Worm (Caenorhabditis elegans): Measurements from ENCODE around the gene Y44A6D.6.

Gene Y44A6D.6

ce11 chrV:20853581-20854161 lies 46.5 kb downstream of the Y44A6D.6 start, which contains the start of gene F31D4.5:
TSS of gene F31D4.5 (plus strand) at chrV:20854071.
- TF ChIP-seq nhr-23 (tag; optimal IDR thresholded peaks at IDR 0.05) (no peak), Y55F3AM.14 (GFP tag; optimal IDR thresholded peaks at IDR 0.05) (no peak), lin-11 (tag; optimal IDR thresholded peaks at IDR 0.05) (no peak), ztf-4 (tag; optimal IDR thresholded peaks at IDR 0.05) (no peak), nhr-11 (tag; optimal IDR thresholded peaks at IDR 0.05) (no peak), unc-55 (GFP tag; optimal IDR thresholded peaks at IDR 0.05) (no peak), fos-1 (tag; optimal IDR thresholded peaks at IDR 0.05) (no peak), ceh-82 (tag; optimal IDR thresholded peaks at IDR 0.05) (no peak), unc-39 (tag; optimal IDR thresholded peaks at IDR 0.05) (no peak), sma-9 (GFP tag; optimal IDR thresholded peaks at IDR 0.05) (no peak), sma-9 (tag; optimal IDR thresholded peaks at IDR 0.05) (no peak), ama-1 (optimal IDR thresholded peaks at IDR 0.05) (no peak), snpc-4 (tag; optimal IDR thresholded peaks at IDR 0.05) (no peak), mdl-1 (tag; optimal IDR thresholded peaks at IDR 0.05) (no peak), unc-62 (GFP tag; optimal IDR thresholded peaks at IDR 0.05) (no peak), alr-1 (tag; optimal IDR thresholded peaks at IDR 0.05) (no peak), zag-1 (tag; optimal IDR thresholded peaks at IDR 0.05) (no peak), dmd-4 (tag; optimal IDR thresholded peaks at IDR 0.05) (no peak)

- TF ChIP-seq blmp-1 (tag; optimal IDR thresholded peaks at IDR 0.05; ENCODE audit: insufficient read depth) (peak; percentile 90), nhr-25 (tag; optimal IDR thresholded peaks at IDR 0.05) (peak; percentile 46), C34F6.9 (tag; optimal IDR thresholded peaks at IDR 0.05) (no peak)
These were observed 53.9 kb downstream of the Y44A6D.6 start, which contains the start of gene try-4 for ce11 chrV:20861080-20861479. TSS of gene try-4 (minus strand) at chrV:20861153.
